Fruit fly (Drosophila melanogaster): Measurements from ENCODE around the gene spn-A.

Gene spn-A

dm6 chr3R:30052455-30053046, 3.3 kb downstream of the spn-A start, which contains the start of gene Jasper (continued):
- TF ChIP-seq sd (tag; optimal IDR thresholded peaks at IDR 0.05) = no peak
- no peak for TF ChIP-seq psq (GFP tag; optimal IDR thresholded peaks at IDR 0.05)
- TF ChIP-seq Oli (tag; optimal IDR thresholded peaks at IDR 0.05) = no peak
- no peak for TF ChIP-seq Mes4 (GFP tag; optimal IDR thresholded peaks at IDR 0.05)
- TF ChIP-seq Hey (tag; optimal IDR thresholded peaks at IDR 0.05) = no peak
- TF ChIP-seq CG4282 (GFP tag; optimal IDR thresholded peaks at IDR 0.05) = no peak
- TF ChIP-seq scrt (GFP tag; optimal IDR thresholded peaks at IDR 0.05) = no peak
- no peak for TF ChIP-seq btn (GFP tag; optimal IDR thresholded peaks at IDR 0.05)
- TF ChIP-seq CG6765 (GFP tag; optimal IDR thresholded peaks at IDR 0.05) = no peak
- peak; percentile 15 for TF ChIP-seq CTCF (GFP tag; optimal IDR thresholded peaks at IDR 0.05)
- peak; percentile 49 for TF ChIP-seq Lhr (GFP tag; optimal IDR thresholded peaks at IDR 0.05)
- no peak for TF ChIP-seq fd96Cb (tag; optimal IDR thresholded peaks at IDR 0.05)
- TF ChIP-seq CG31441 (GFP tag; IDR thresholded peaks at IDR 0.05) = no peak
- TF ChIP-seq nerfin-1 (tag; optimal IDR thresholded peaks at IDR 0.05) = peak; percentile 29
- no peak for TF ChIP-seq CG12236 (GFP tag; optimal IDR thresholded peaks at IDR 0.05)
- no peak for TF ChIP-seq CG32532 (GFP tag; IDR thresholded peaks at IDR 0.05)
- TF ChIP-seq usp (GFP tag; optimal IDR thresholded peaks at IDR 0.05) = no peak
- TF ChIP-seq CG11504 (tag; optimal IDR thresholded peaks at IDR 0.05) = peak; percentile 27
- TF ChIP-seq CG17912 (GFP tag; optimal IDR thresholded peaks at IDR 0.05) = peak; percentile 60
- no peak for TF ChIP-seq CG9609 (GFP tag; optimal IDR thresholded peaks at IDR 0.05)
- TF ChIP-seq CG12659 (GFP tag; optimal IDR thresholded peaks at IDR 0.05) = peak; percentile 74
- peak; percentile 88 for TF ChIP-seq CG15514 (GFP tag; optimal IDR thresholded peaks at IDR 0.05)
- peak; percentile 94 for TF ChIP-seq CG17186 (GFP tag; optimal IDR thresholded peaks at IDR 0.05)
- TF ChIP-seq CG30020 (tag; optimal IDR thresholded peaks at IDR 0.05) = peak; percentile 21
- no peak for TF ChIP-seq HLHmδ (GFP tag; optimal IDR thresholded peaks at IDR 0.05)
- TF ChIP-seq wor (GFP tag; IDR thresholded peaks at IDR 0.05) = no peak
- no peak for TF ChIP-seq Atf3 (GFP tag; optimal IDR thresholded peaks at IDR 0.05)
- TF ChIP-seq CG30431 (GFP tag; optimal IDR thresholded peaks at IDR 0.05) = no peak
- no peak for TF ChIP-seq fd3F (GFP tag; optimal IDR thresholded peaks at IDR 0.05)
- no peak for TF ChIP-seq bigmax (GFP tag; optimal IDR thresholded peaks at IDR 0.05)
- TF ChIP-seq vnd (GFP tag; IDR thresholded peaks at IDR 0.05; ENCODE audit: partially characterized antibody) = no peak
- peak; percentile 95 for TF ChIP-seq Dref (GFP tag; IDR thresholded peaks at IDR 0.05)
- TF ChIP-seq tin (GFP tag; optimal IDR thresholded peaks at IDR 0.05) = no peak
- no peak for TF ChIP-seq CG16863 (GFP tag; optimal IDR thresholded peaks at IDR 0.05)
- TF ChIP-seq CG10209 (GFP tag; optimal IDR thresholded peaks at IDR 0.05) = no peak
- TF ChIP-seq salm (tag; optimal IDR thresholded peaks at IDR 0.05) = no peak
- no peak for TF ChIP-seq CG10959 (GFP tag; IDR thresholded peaks at IDR 0.05)
- no peak for TF ChIP-seq fd64A (GFP tag; optimal IDR thresholded peaks at IDR 0.05)
- no peak for TF ChIP-seq cad (GFP tag; optimal IDR thresholded peaks at IDR 0.05)
- no peak for TF ChIP-seq tx (GFP tag; optimal IDR thresholded peaks at IDR 0.05)
- peak; percentile 18 for TF ChIP-seq CG10654 (GFP tag; optimal IDR thresholded peaks at IDR 0.05)
- TF ChIP-seq kni (GFP tag; optimal IDR thresholded peaks at IDR 0.05) = no peak
- no peak for TF ChIP-seq CG9437 (GFP tag; optimal IDR thresholded peaks at IDR 0.05)
- TF ChIP-seq Max (GFP tag; optimal IDR thresholded peaks at IDR 0.05) = no peak
- no peak for TF ChIP-seq D (optimal IDR thresholded peaks at IDR 0.05)
- no peak for TF ChIP-seq D (GFP tag; optimal IDR thresholded peaks at IDR 0.05)
- no peak for TF ChIP-seq lmd (GFP tag; IDR thresholded peaks at IDR 0.05)
- no peak for TF ChIP-seq GATAe (GFP tag; conservative IDR thresholded peaks at IDR 0.05)
- peak; percentile 94 for TF ChIP-seq CG1603 (tag; optimal IDR thresholded peaks at IDR 0.05)
- TF ChIP-seq CG32767 (GFP tag; IDR thresholded peaks at IDR 0.05) = no peak
- no peak for TF ChIP-seq Camta (GFP tag; optimal IDR thresholded peaks at IDR 0.05)
- TF ChIP-seq CG7786 (GFP tag; optimal IDR thresholded peaks at IDR 0.05) = no peak
